1 fruit fly cellular context compared by ENCODE assay signal in genomic region chr3L:15235289-15236080, dm6.
TF ChIP-seq lines count a peak whose summit lies in the region.

Gene Tollo, plus strand, starts transcription at chr3L:15235619.

TF ChIP-seq in whole organism, embryonic, 481 proteins besides CTCF, POLR2A, EP300 and RAD21 (continued from another document):
- TF ChIP-seq CG13894 (tag; optimal IDR thresholded peaks at IDR 0.05; lab: Kevin White, UChicago) (no peak), Dbx (GFP tag; IDR thresholded peaks at IDR 0.05; lab: Robert Waterston, UW) (0 out of 3 replicates have a peak, but pooled peaks have one; percentile 22), Ravus (GFP tag; IDR thresholded peaks at IDR 0.05; lab: Robert Waterston, UW) (no peak), CG17829 (tag; optimal IDR thresholded peaks at IDR 0.05; lab: Kevin White, UChicago) (peak; percentile 74), CG4617 (GFP tag; optimal IDR thresholded peaks at IDR 0.05; lab: Kevin White, UChicago; ENCODE audit: borderline replicate concordance) (no peak), CG15269 (tag; optimal IDR thresholded peaks at IDR 0.05; lab: Kevin White, UChicago) (no peak), gsb (GFP tag; IDR thresholded peaks at IDR 0.05; lab: Robert Waterston, UW) (no peak)
